Fruit fly (Drosophila melanogaster) whole organism, embryonic: ENCODE data around the gene CG32847.
A peak's percentile ranks its signal among the peaks of the same experiment; 100 is the strongest.

Experiments used
- Asciz ChIP-seq: fragments of 200-800 bp; sonication (Bioruptor generic); optimal IDR thresholded peaks from 2 replicates; lab custom pipeline; 2017; ENCODE audit warnings: missing biosample characterization, mild to moderate bottlenecking, missing genetic modification characterization, missing genetic modification reagents
- Atf-2 ChIP-seq: fragments of 200-800 bp; sonication (Bioruptor generic); optimal IDR thresholded peaks from 2 replicates; lab custom pipeline; 2016; ENCODE audit warnings: missing biosample characterization, missing genetic modification characterization
- BEAF-32 ChIP-seq: fragments of 200-800 bp; sonication (Bioruptor generic); optimal IDR thresholded peaks from 3 replicates; lab custom pipeline; 2017; ENCODE audit warnings: missing biosample characterization, missing genetic modification characterization, mild to moderate bottlenecking, moderate library complexity, missing genetic modification reagents
- CG1024 ChIP-seq: fragments of 200-800 bp; sonication (Bioruptor generic); IDR thresholded peaks from 2 replicates; pipeline ENCODE4 v1.3.6; 2022; ENCODE audit warnings: missing biosample characterization, missing genetic modification characterization
- CG10366 ChIP-seq: fragments of 200-800 bp; sonication (Bioruptor generic); IDR thresholded peaks from 2 replicates; pipeline ENCODE4 v1.3.6; 2022; ENCODE audit warnings: missing biosample characterization, missing genetic modification characterization
- CG10565 ChIP-seq: fragments of 200-800 bp; sonication (Bioruptor generic); optimal IDR thresholded peaks from 3 replicates; lab custom pipeline; 2016; ENCODE audit warnings: missing biosample characterization, mild to moderate bottlenecking, missing genetic modification characterization
- CG12744 ChIP-seq: fragments of 200-800 bp; sonication (Bioruptor generic); optimal IDR thresholded peaks from 2 replicates; lab custom pipeline; 2016; ENCODE audit warnings: missing biosample characterization, missing genetic modification characterization
- CG16813 ChIP-seq: fragments of 200-800 bp; sonication (Bioruptor generic); IDR thresholded peaks from 3 replicates; pipeline ENCODE4 v1.3.6; 2022; ENCODE audit warnings: missing biosample characterization, missing genetic modification characterization; ENCODE audit not compliant: partially characterized antibody
- CG16815 ChIP-seq: fragments of 200-800 bp; sonication (Bioruptor generic); optimal IDR thresholded peaks from 3 replicates; lab custom pipeline; 2017; ENCODE audit warnings: missing biosample characterization, mild to moderate bottlenecking, missing genetic modification characterization
- CG18011 ChIP-seq: fragments of 200-800 bp; sonication (Bioruptor generic); optimal IDR thresholded peaks from 2 replicates; lab custom pipeline; 2017; ENCODE audit warnings: missing biosample characterization, missing genetic modification characterization, mild to moderate bottlenecking, moderate library complexity, missing genotype
- CG18599 ChIP-seq: fragments of 200-800 bp; sonication (Bioruptor generic); optimal IDR thresholded peaks from 3 replicates; lab custom pipeline; 2017; ENCODE audit warnings: missing biosample characterization, missing genetic modification characterization, mild to moderate bottlenecking, moderate library complexity, missing genetic modification reagents
- CG18619 ChIP-seq: fragments of 200-800 bp; sonication (Bioruptor generic); optimal IDR thresholded peaks from 3 replicates; lab custom pipeline; 2017; ENCODE audit warnings: missing biosample characterization, mild to moderate bottlenecking, missing genetic modification characterization
- CG30403 ChIP-seq: fragments of 200-800 bp; sonication (Bioruptor generic); optimal IDR thresholded peaks from 3 replicates; lab custom pipeline; 2016; ENCODE audit warnings: missing biosample characterization, missing genetic modification characterization
- CG31388 ChIP-seq: fragments of 200-800 bp; sonication (Bioruptor generic); optimal IDR thresholded peaks from 2 replicates; lab custom pipeline; 2016; ENCODE audit warnings: missing biosample characterization, missing genetic modification characterization
- CG32767 ChIP-seq: fragments of 200-800 bp; sonication (Bioruptor generic); IDR thresholded peaks from 2 replicates; pipeline ENCODE4 v1.3.6; 2022; ENCODE audit warnings: missing biosample characterization, missing genetic modification characterization
- CG33213 ChIP-seq: fragments of 200-800 bp; sonication (Bioruptor generic); optimal IDR thresholded peaks from 3 replicates; lab custom pipeline; 2016; ENCODE audit warnings: missing biosample characterization, missing genetic modification characterization
- CG33557 ChIP-seq: fragments of 200-800 bp; sonication (Bioruptor generic); optimal IDR thresholded peaks from 2 replicates; lab custom pipeline; 2019; ENCODE audit warnings: missing biosample characterization, mild to moderate bottlenecking, missing genetic modification characterization, moderate library complexity
- CG3847 ChIP-seq: fragments of 200-800 bp; sonication (Bioruptor generic); IDR thresholded peaks from 2 replicates; pipeline ENCODE4 v1.3.6; 2022; ENCODE audit warnings: missing biosample characterization, missing genetic modification characterization
- CG3995 ChIP-seq: fragments of 200-800 bp; sonication (Bioruptor generic); optimal IDR thresholded peaks from 3 replicates; lab custom pipeline; 2016; ENCODE audit warnings: missing biosample characterization, missing genetic modification characterization
- CG8281 ChIP-seq: fragments of 200-800 bp; sonication (Bioruptor generic); optimal IDR thresholded peaks from 2 replicates; lab custom pipeline; 2018; ENCODE audit warnings: missing biosample characterization, mild to moderate bottlenecking, missing genetic modification characterization, moderate library complexity
- Dip2 ChIP-seq: fragments of 200-800 bp; sonication (Bioruptor generic); IDR thresholded peaks from 2 replicates; pipeline ENCODE4 v1.3.6; 2022; ENCODE audit warnings: missing biosample characterization, missing genetic modification characterization
- Jarid2 ChIP-seq: fragments of 200-800 bp; sonication (Bioruptor generic); optimal IDR thresholded peaks from 3 replicates; lab custom pipeline; 2017; ENCODE audit warnings: mild to moderate bottlenecking, missing biosample characterization, missing genetic modification reagents, missing genetic modification characterization
- Lhr ChIP-seq: fragments of 200-800 bp; sonication (Bioruptor generic); optimal IDR thresholded peaks from 3 replicates; lab custom pipeline; 2017; ENCODE audit warnings: mild to moderate bottlenecking, missing biosample characterization, missing genetic modification reagents, missing genetic modification characterization
- Mad ChIP-seq: fragments of 200-800 bp; sonication (Bioruptor generic); optimal IDR thresholded peaks from 2 replicates; lab custom pipeline; 2016; ENCODE audit warnings: missing biosample characterization, missing genetic modification characterization
- Med ChIP-seq: fragments of 200-800 bp; sonication (Bioruptor generic); peaks from one replicate; lab custom pipeline; 2016; ENCODE audit warnings: missing biosample characterization, missing genetic modification characterization, mild to moderate bottlenecking, inconsistent platforms, moderate library complexity
- Mrtf ChIP-seq: fragments of 200-800 bp; sonication (Bioruptor generic); IDR thresholded peaks from 3 replicates; pipeline ENCODE4 v1.3.6; 2022; ENCODE audit warnings: missing biosample characterization, missing genetic modification characterization
- Sox102F ChIP-seq: fragments of 200-800 bp; sonication (Bioruptor generic); optimal IDR thresholded peaks from 2 replicates; lab custom pipeline; 2018; ENCODE audit warnings: missing biosample characterization, mild to moderate bottlenecking, missing genetic modification characterization, moderate library complexity
- Ssrp ChIP-seq: fragments of 200-800 bp; sonication (Bioruptor generic); optimal IDR thresholded peaks from 2 replicates; lab custom pipeline; 2018; ENCODE audit warnings: missing biosample characterization, mild to moderate bottlenecking, missing genetic modification characterization, moderate library complexity
- Taf1 ChIP-seq: fragments of 200-800 bp; sonication (Bioruptor generic); IDR thresholded peaks from 2 replicates; pipeline ENCODE4 v1.3.6; 2022; ENCODE audit warnings: missing biosample characterization, missing genetic modification characterization
- Usf ChIP-seq: fragments of 200-800 bp; sonication (Bioruptor generic); optimal IDR thresholded peaks from 2 replicates; lab custom pipeline; 2017; ENCODE audit warnings: missing genotype, missing biosample characterization, missing genetic modification characterization
- ab ChIP-seq: fragments of 200-800 bp; sonication (Bioruptor generic); optimal IDR thresholded peaks from 2 replicates; lab custom pipeline; 2016; ENCODE audit warnings: missing biosample characterization, missing genetic modification characterization
- cato ChIP-seq: fragments of 200-800 bp; sonication (Bioruptor generic); optimal IDR thresholded peaks from 2 replicates; lab custom pipeline; 2016; ENCODE audit warnings: missing biosample characterization, missing genetic modification characterization, borderline replicate concordance
- chif ChIP-seq, 2 experiments: fragments of 200-800 bp; sonication (Bioruptor generic); optimal IDR thresholded peaks; 3 replicates each; lab custom pipeline; 2016; ENCODE audit warnings: missing biosample characterization in 2 of 2, missing genetic modification characterization in 2 of 2
- chn ChIP-seq: fragments of 200-800 bp; sonication (Bioruptor generic); optimal IDR thresholded peaks from 2 replicates; lab custom pipeline; 2016; ENCODE audit warnings: missing biosample characterization, missing genetic modification characterization
- corto ChIP-seq: fragments of 200-800 bp; sonication (Bioruptor generic); optimal IDR thresholded peaks from 2 replicates; lab custom pipeline; 2016; ENCODE audit warnings: missing biosample characterization, mild to moderate bottlenecking, missing genetic modification characterization, moderate library complexity
- croc ChIP-seq: fragments of 200-800 bp; sonication (Bioruptor generic); conservative IDR thresholded peaks from 3 replicates; pipeline ENCODE4 v1.3.6; 2022; ENCODE audit warnings: missing biosample characterization, missing genetic modification characterization
- en ChIP-seq: fragments of 200-800 bp; sonication (Bioruptor generic); optimal IDR thresholded peaks from 2 replicates; lab custom pipeline; 2016; ENCODE audit warnings: missing biosample characterization, missing genetic modification characterization
- fd102C ChIP-seq: fragments of 200-800 bp; sonication (Bioruptor generic); optimal IDR thresholded peaks from 2 replicates; lab custom pipeline; 2018; ENCODE audit warnings: missing biosample characterization, mild to moderate bottlenecking, missing genetic modification characterization, moderate library complexity
- gem ChIP-seq: fragments of 200-800 bp; sonication (Bioruptor generic); optimal IDR thresholded peaks from 2 replicates; lab custom pipeline; 2019; ENCODE audit warnings: missing biosample characterization, mild to moderate bottlenecking, missing genetic modification characterization, moderate library complexity
- gsb ChIP-seq: fragments of 200-800 bp; sonication (Bioruptor generic); IDR thresholded peaks from 2 replicates; pipeline ENCODE4 v1.3.6; 2022; ENCODE audit warnings: missing biosample characterization, missing genetic modification characterization
- hkb ChIP-seq, 2 experiments: fragments of 200-800 bp in 1 of 2; fragments of >200 bp in 1 of 2; sonication (Bioruptor generic) in 1 of 2; IDR thresholded peaks in 1 of 2; optimal IDR thresholded peaks in 1 of 2; 2 replicates each; pipeline versions ENCODE4 v1.3.6 to Lab custom; 2017 to 2022; ENCODE audit warnings: missing biosample characterization in 1 of 2, missing genetic modification characterization in 1 of 2
- knrl ChIP-seq: fragments of 200-800 bp; sonication (Bioruptor generic); IDR thresholded peaks from 3 replicates; pipeline ENCODE4 v1.3.6; 2022; ENCODE audit warnings: missing biosample characterization, missing genetic modification characterization; ENCODE audit not compliant: partially characterized antibody
- mam ChIP-seq: fragments of 200-800 bp; sonication (Bioruptor generic); optimal IDR thresholded peaks from 3 replicates; lab custom pipeline; 2016; ENCODE audit warnings: missing biosample characterization, missing genetic modification characterization
- nmo ChIP-seq: fragments of 200-800 bp; sonication (Bioruptor generic); optimal IDR thresholded peaks from 2 replicates; lab custom pipeline; 2018; ENCODE audit warnings: missing biosample characterization, mild to moderate bottlenecking, missing genetic modification characterization, moderate library complexity
- schlank ChIP-seq: fragments of 200-800 bp; sonication (Bioruptor generic); optimal IDR thresholded peaks from 2 replicates; lab custom pipeline; 2018; ENCODE audit warnings: missing biosample characterization, mild to moderate bottlenecking, missing genetic modification characterization
- sima ChIP-seq: fragments of 200-800 bp; sonication (Bioruptor generic); optimal IDR thresholded peaks from 2 replicates; lab custom pipeline; 2016; ENCODE audit warnings: missing biosample characterization, missing genetic modification characterization
- trh ChIP-seq: fragments of 200-800 bp; sonication (Bioruptor generic); optimal IDR thresholded peaks from 2 replicates; lab custom pipeline; 2016; ENCODE audit warnings: missing biosample characterization, missing genetic modification characterization
- vnd ChIP-seq: fragments of 200-800 bp; sonication (Bioruptor generic); IDR thresholded peaks from 3 replicates; pipeline ENCODE4 v1.3.6; 2022; ENCODE audit warnings: missing biosample characterization, missing genetic modification characterization; ENCODE audit not compliant: partially characterized antibody
- wdn ChIP-seq: fragments of 200-800 bp; sonication (Bioruptor generic); IDR thresholded peaks from 2 replicates; pipeline ENCODE4 v1.3.6; 2022; ENCODE audit warnings: missing biosample characterization, missing genetic modification characterization
- yki ChIP-seq: fragments of >200 bp; optimal IDR thresholded peaks from 3 replicates; lab custom pipeline; 2018

Gene CG32847

DNA sequence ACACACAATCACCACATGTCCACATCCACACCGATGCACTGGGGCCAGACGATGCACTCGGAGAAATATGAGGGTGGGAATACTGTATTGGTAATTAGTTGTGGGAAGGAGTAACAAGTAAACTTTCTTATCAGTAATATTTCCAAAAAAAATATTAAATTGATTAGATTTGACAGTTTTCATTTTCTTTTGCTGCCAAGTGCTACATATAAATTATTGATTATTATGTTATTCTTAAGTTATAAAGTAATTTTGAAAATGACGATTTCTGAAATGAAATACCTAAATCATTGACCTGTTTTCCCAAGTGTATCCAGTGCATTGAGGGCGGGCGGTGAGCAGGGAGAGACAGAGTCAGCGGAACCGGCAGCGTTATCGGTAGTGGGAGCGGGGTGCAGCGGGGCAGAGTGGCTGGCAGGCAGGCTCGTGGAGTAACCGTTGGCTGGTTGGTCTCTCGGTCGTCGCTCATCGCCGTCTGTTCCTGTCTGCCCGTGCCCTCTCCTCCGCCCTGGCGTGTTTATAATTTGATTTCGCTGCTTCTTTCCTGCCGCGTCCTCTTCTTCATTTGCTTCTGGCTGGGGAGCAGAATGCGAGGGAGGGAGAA is 13.5 kb upstream of the CG32847 start (continued):
- TF ChIP-seq Jarid2 (GFP tag; lab: Kevin White, UChicago) = no peak
- TF ChIP-seq CG10565 (GFP tag; lab: Kevin White, UChicago) = no peak
- no peak for TF ChIP-seq ab (GFP tag; lab: Kevin White, UChicago)
- TF ChIP-seq Sox102F (GFP tag; lab: Kevin White, UChicago) = peak; percentile 63
- TF ChIP-seq CG31388 = no peak
- peak; percentile 55 for TF ChIP-seq CG30403
- peak; percentile 5 for TF ChIP-seq Usf (GFP tag; lab: Kevin White, UChicago)
- no peak for TF ChIP-seq trh (GFP tag; lab: Kevin White, UChicago)
- TF ChIP-seq CG12744 (GFP tag; lab: Kevin White, UChicago) = no peak
- no peak for TF ChIP-seq Dip2 (GFP tag; lab: Robert Waterston, UW)
- TF ChIP-seq CG33557 = peak; percentile 70
- TF ChIP-seq Atf-2 (GFP tag; lab: Kevin White, UChicago) = no peak
- TF ChIP-seq yki (lab: Kevin White, UChicago) = no peak
- TF ChIP-seq CG33213 (GFP tag; lab: Kevin White, UChicago) = no peak
- TF ChIP-seq Asciz (GFP tag; lab: Kevin White, UChicago) = peak; percentile 52
- TF ChIP-seq CG8281 (tag; lab: Kevin White, UChicago) = no peak
- TF ChIP-seq CG18619 (GFP tag; lab: Kevin White, UChicago) = peak; percentile 20
- no peak for TF ChIP-seq CG1024 (GFP tag; lab: Robert Waterston, UW)
- no peak for TF ChIP-seq knrl (GFP tag; lab: Robert Waterston, UW)
- peak; percentile 9; the same call in 1 of the 2 replicates for TF ChIP-seq CG10366 (GFP tag; lab: Robert Waterston, UW)
- TF ChIP-seq CG18599 = peak; percentile 56
- peak; percentile 79 for TF ChIP-seq gem
- TF ChIP-seq Taf1 (GFP tag; lab: Robert Waterston, UW) = no peak
- no peak for TF ChIP-seq hkb (optimal IDR thresholded peaks at IDR 0.05; lab: Kevin White, UChicago)
- TF ChIP-seq hkb (GFP tag; IDR thresholded peaks at IDR 0.05; lab: Robert Waterston, UW) = peak; percentile 14; the same call in 1 of the 2 replicates
- TF ChIP-seq mam (GFP tag; lab: Kevin White, UChicago) = no peak
- no peak for TF ChIP-seq en (GFP tag; lab: Kevin White, UChicago)
- TF ChIP-seq cato (GFP tag; lab: Kevin White, UChicago) = no peak
- TF ChIP-seq CG32767 (GFP tag; lab: Robert Waterston, UW) = no peak
- peak; percentile 65 for TF ChIP-seq Ssrp (tag; lab: Kevin White, UChicago)
- TF ChIP-seq wdn (GFP tag; lab: Robert Waterston, UW) = no peak
- no peak for TF ChIP-seq chn (GFP tag; lab: Kevin White, UChicago)
- TF ChIP-seq vnd (GFP tag; lab: Robert Waterston, UW) = no peak
- TF ChIP-seq Lhr = no peak
- TF ChIP-seq CG3847 = no peak
- peak; percentile 59 for TF ChIP-seq CG16815 (GFP tag; lab: Kevin White, UChicago)
- TF ChIP-seq BEAF-32 (GFP tag; lab: Kevin White, UChicago) = no peak
- no peak for TF ChIP-seq fd102C (GFP tag; lab: Kevin White, UChicago)
- TF ChIP-seq chif (GFP tag; optimal IDR thresholded peaks at IDR 0.05; lab: Kevin White, UChicago) = peak in 1 of 2 experiments; percentile 1
- TF ChIP-seq schlank = no peak
- TF ChIP-seq Med (GFP tag; lab: Kevin White, UChicago) = peak; percentile 15
- no peak for TF ChIP-seq Mrtf
- peak; percentile 30; the same call in 1 of the 3 replicates for TF ChIP-seq croc (GFP tag; lab: Robert Waterston, UW)
- TF ChIP-seq CG3995 (GFP tag; lab: Kevin White, UChicago) = no peak
- no peak for TF ChIP-seq CG16813
- peak; percentile 94 for TF ChIP-seq corto (GFP tag; lab: Kevin White, UChicago)
- no peak for TF ChIP-seq CG18011
- peak; percentile 80 for TF ChIP-seq nmo (GFP tag; lab: Kevin White, UChicago)
- no peak for TF ChIP-seq sima (GFP tag; lab: Kevin White, UChicago)
- TF ChIP-seq Mad (GFP tag; lab: Kevin White, UChicago) = no peak
- no peak for TF ChIP-seq gsb (GFP tag; lab: Robert Waterston, UW)
